Fruit fly (Drosophila melanogaster): ENCODE results near the gene CG33080.

CG33080 gene

DNA sequence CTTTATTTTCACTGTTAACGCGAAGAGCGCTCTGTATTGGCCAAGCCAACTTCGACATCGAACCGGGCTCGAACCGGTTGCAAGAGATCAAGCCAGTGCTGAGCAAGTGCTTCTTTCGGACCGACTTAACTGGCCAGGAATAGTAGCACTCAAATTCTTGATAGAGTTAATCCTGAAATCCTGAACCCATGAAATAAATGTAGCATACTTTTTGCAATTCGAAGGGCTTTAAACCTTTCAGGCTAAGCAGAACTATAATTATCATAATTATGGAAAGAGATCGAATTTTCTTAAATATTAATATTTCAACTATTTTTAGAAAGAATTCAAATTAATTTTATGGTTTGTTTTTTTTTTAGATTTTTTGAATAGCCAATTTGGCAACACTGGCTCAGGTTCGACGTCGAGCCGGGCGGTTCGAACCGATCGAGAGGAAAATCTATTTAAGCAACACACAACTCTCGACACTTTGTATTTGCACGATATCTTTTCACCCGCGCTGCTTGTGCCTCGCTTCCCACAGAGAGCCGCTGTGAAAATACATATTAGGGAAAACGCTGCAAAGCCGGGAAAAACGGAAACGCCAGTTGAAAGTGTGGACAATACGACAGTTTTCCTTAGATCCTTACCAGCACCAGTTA, 19.4 kb downstream of the CG33080 start, which contains the start of gene AdamTS-B (continued):
- TF ChIP-seq CG12659 (GFP tag; optimal IDR thresholded peaks at IDR 0.05) (peak; percentile 41), sob (GFP tag; IDR thresholded peaks at IDR 0.05) (peak; percentile 35; the same call in 1 of the 2 replicates), CG33557 (GFP tag; optimal IDR thresholded peaks at IDR 0.05) (peak; percentile 39), hbn (GFP tag; IDR thresholded peaks at IDR 0.05; ENCODE audit: partially characterized antibody) (no peak), da (GFP tag; optimal IDR thresholded peaks at IDR 0.05) (no peak), CG7745 (tag; optimal IDR thresholded peaks at IDR 0.05) (no peak), Asciz (GFP tag; optimal IDR thresholded peaks at IDR 0.05) (no peak), D19A (tag; optimal IDR thresholded peaks at IDR 0.05) (no peak), Abd-B (GFP tag; optimal IDR thresholded peaks at IDR 0.05) (no peak), Ravus (GFP tag; IDR thresholded peaks at IDR 0.05) (no peak), gt (GFP tag; IDR thresholded peaks at IDR 0.05) (no peak), CG6683 (GFP tag; optimal IDR thresholded peaks at IDR 0.05) (no peak), CG18599 (GFP tag; optimal IDR thresholded peaks at IDR 0.05) (peak; percentile 22), CG11398 (GFP tag; optimal IDR thresholded peaks at IDR 0.05) (no peak), CG3838 (GFP tag; optimal IDR thresholded peaks at IDR 0.05) (no peak), PHDP (tag; optimal IDR thresholded peaks at IDR 0.05) (peak; percentile 19), odd (GFP tag; optimal IDR thresholded peaks at IDR 0.05) (no peak), ato (GFP tag; IDR thresholded peaks at IDR 0.05; ENCODE audit: partially characterized antibody) (no peak), dysf (GFP tag; IDR thresholded peaks at IDR 0.05) (peak; percentile 68), HLH54F (GFP tag; optimal IDR thresholded peaks at IDR 0.05) (peak; percentile 14), bbx (GFP tag; IDR thresholded peaks at IDR 0.05; ENCODE audit: partially characterized antibody) (no peak), CG13287 (GFP tag; IDR thresholded peaks at IDR 0.05; ENCODE audit: partially characterized antibody) (no peak), CG31441 (GFP tag; IDR thresholded peaks at IDR 0.05) (peak; percentile 67), CG10274 (GFP tag; optimal IDR thresholded peaks at IDR 0.05) (no peak), mirr (GFP tag; optimal IDR thresholded peaks at IDR 0.05) (no peak), CG12942 (GFP tag; optimal IDR thresholded peaks at IDR 0.05) (peak; percentile 1), CG17186 (GFP tag; optimal IDR thresholded peaks at IDR 0.05) (no peak), bowl (GFP tag; IDR thresholded peaks at IDR 0.05) (peak; percentile 12; the same call in 1 of the 2 replicates), CG10959 (GFP tag; IDR thresholded peaks at IDR 0.05) (no peak), CG11723 (GFP tag; optimal IDR thresholded peaks at IDR 0.05) (peak; percentile 4), gfzf (GFP tag; optimal IDR thresholded peaks at IDR 0.05) (no peak), al (GFP tag; IDR thresholded peaks at IDR 0.05) (no peak), CG17912 (GFP tag; optimal IDR thresholded peaks at IDR 0.05) (no peak), Side (GFP tag; optimal IDR thresholded peaks at IDR 0.05) (no peak), CoRest (tag; optimal IDR thresholded peaks at IDR 0.05) (peak; percentile 69), kah (GFP tag; optimal IDR thresholded peaks at IDR 0.05) (no peak), kni (GFP tag; optimal IDR thresholded peaks at IDR 0.05) (no peak), BEAF-32 (GFP tag; optimal IDR thresholded peaks at IDR 0.05) (no peak), CG12104 (GFP tag; optimal IDR thresholded peaks at IDR 0.05) (no peak), CG9727 (GFP tag; optimal IDR thresholded peaks at IDR 0.05) (peak; percentile 40), CG11696 (GFP tag; IDR thresholded peaks at IDR 0.05) (no peak), CG15073 (GFP tag; optimal IDR thresholded peaks at IDR 0.05) (no peak), tap (tag; optimal IDR thresholded peaks at IDR 0.05) (no peak), row (GFP tag; IDR thresholded peaks at IDR 0.05) (peak; percentile 81), ind (GFP tag; optimal IDR thresholded peaks at IDR 0.05) (peak; percentile 41), ranshi (GFP tag; IDR thresholded peaks at IDR 0.05) (no peak), pb (GFP tag; optimal IDR thresholded peaks at IDR 0.05) (no peak), CG17359 (tag; optimal IDR thresholded peaks at IDR 0.05) (peak; percentile 29), lilli (GFP tag; optimal IDR thresholded peaks at IDR 0.05) (peak; percentile 50), CG15269 (tag; optimal IDR thresholded peaks at IDR 0.05) (peak; percentile 64)

All from whole organism, embryonic.